Worm (Caenorhabditis elegans) whole organism, L2 larva: ENCODE measurements around the gene icap-1.

Source experiments
- C34F6.9 ChIP-seq: fragments of 150-350 bp; optimal IDR thresholded peaks from 2 replicates; lab custom pipeline; 2014; ENCODE audit warnings: missing biosample characterization, missing genetic modification characterization
- F13H6.1 ChIP-seq: sonication (generic microtip); optimal IDR thresholded peaks from 2 replicates; lab custom pipeline; 2016; ENCODE audit warnings: missing genetic modification characterization, missing compliant biosample characterization
- R02D3.7 ChIP-seq: fragments of 150-350 bp; optimal IDR thresholded peaks from 2 replicates; lab custom pipeline; 2014; ENCODE audit warnings: missing biosample characterization, missing genetic modification characterization
- Y55F3AM.14 ChIP-seq: fragments of 200-800 bp; sonication (Bioruptor generic); optimal IDR thresholded peaks from 2 replicates; lab custom pipeline; 2018; ENCODE audit warnings: mild to moderate bottlenecking, missing genetic modification characterization, missing compliant biosample characterization
- alr-1 ChIP-seq: fragments of 150-350 bp; optimal IDR thresholded peaks from 2 replicates; lab custom pipeline; 2014; ENCODE audit warnings: missing biosample characterization, missing genetic modification characterization
- aly-2 ChIP-seq: fragments of 150-350 bp; optimal IDR thresholded peaks from 2 replicates; lab custom pipeline; 2014; ENCODE audit warnings: missing biosample characterization, missing genetic modification characterization
- ama-1 ChIP-seq: fragments of 150-350 bp; optimal IDR thresholded peaks from 2 replicates; lab custom pipeline; 2018; ENCODE audit warnings: inconsistent platforms
- blmp-1 ChIP-seq: sonication (generic microtip); optimal IDR thresholded peaks from 2 replicates; lab custom pipeline; 2017; ENCODE audit warnings: missing genetic modification characterization, mild to moderate bottlenecking, missing compliant biosample characterization, antibody characterized with exemption, moderate library complexity; ENCODE audit not compliant: insufficient read depth
- ceh-16 ChIP-seq: fragments of 150-350 bp; optimal IDR thresholded peaks from 2 replicates; lab custom pipeline; 2014; ENCODE audit warnings: missing biosample characterization, missing genetic modification characterization
- crh-2 ChIP-seq: sonication (generic microtip); optimal IDR thresholded peaks from 2 replicates; lab custom pipeline; 2017; ENCODE audit warnings: missing biosample characterization, missing genetic modification characterization
- dmd-4 ChIP-seq: sonication (generic microtip); optimal IDR thresholded peaks from 2 replicates; lab custom pipeline; 2017; ENCODE audit warnings: missing biosample characterization, missing genetic modification characterization
- egl-27 ChIP-seq: sonication (generic microtip); optimal IDR thresholded peaks from 3 replicates; lab custom pipeline; 2017; ENCODE audit warnings: missing biosample characterization, missing genetic modification reagents, missing genetic modification characterization
- elt-1 ChIP-seq: fragments of 150-350 bp; optimal IDR thresholded peaks from 2 replicates; lab custom pipeline; 2014; ENCODE audit warnings: missing biosample characterization, missing genetic modification characterization
- elt-3 ChIP-seq: sonication (generic microtip); optimal IDR thresholded peaks from 2 replicates; lab custom pipeline; 2017; ENCODE audit warnings: missing biosample characterization, missing genetic modification characterization
- fos-1 ChIP-seq: fragments of 150-350 bp; optimal IDR thresholded peaks from 2 replicates; lab custom pipeline; 2014; ENCODE audit warnings: missing biosample characterization, missing genetic modification characterization
- gmeb-1 ChIP-seq: fragments of 150-350 bp; optimal IDR thresholded peaks from 2 replicates; lab custom pipeline; 2014; ENCODE audit warnings: missing biosample characterization, missing genetic modification characterization
- lin-11 ChIP-seq: fragments of 150-350 bp; sonication (generic microtip); optimal IDR thresholded peaks from 2 replicates; lab custom pipeline; 2014; ENCODE audit warnings: missing biosample characterization, missing genetic modification characterization, inconsistent platforms, mixed read lengths
- lin-39 ChIP-seq: fragments of 150-350 bp; optimal IDR thresholded peaks from 2 replicates; lab custom pipeline; 2014; ENCODE audit warnings: missing biosample characterization, missing genetic modification reagents, missing genetic modification characterization
- lsy-2 ChIP-seq, 2 experiments: fragments of 150-350 bp in 1 of 2; sonication (generic microtip) in 1 of 2; optimal IDR thresholded peaks; 2 replicates each; lab custom pipeline; 2014 to 2017; ENCODE audit warnings: missing biosample characterization in 2 of 2, missing genetic modification characterization in 2 of 2
- mab-5 ChIP-seq: fragments of 150-350 bp; optimal IDR thresholded peaks from 2 replicates; lab custom pipeline; 2014; ENCODE audit warnings: missing biosample characterization, missing genetic modification characterization
- mdl-1 ChIP-seq, 2 experiments: fragments of 150-350 bp in 1 of 2; sonication (generic microtip) in 1 of 2; optimal IDR thresholded peaks; 2 replicates each; lab custom pipeline; 2017; ENCODE audit warnings: missing biosample characterization in 2 of 2, missing genetic modification characterization in 2 of 2
- nhr-129 ChIP-seq: fragments of 150-350 bp; optimal IDR thresholded peaks from 2 replicates; lab custom pipeline; 2014; ENCODE audit warnings: missing biosample characterization, missing genetic modification characterization
- nhr-21 ChIP-seq: fragments of 150-350 bp; optimal IDR thresholded peaks from 2 replicates; lab custom pipeline; 2014; ENCODE audit warnings: missing biosample characterization, missing genetic modification characterization
- nhr-23 ChIP-seq: fragments of 150-350 bp; optimal IDR thresholded peaks from 2 replicates; lab custom pipeline; 2014; ENCODE audit warnings: missing biosample characterization, missing genetic modification reagents, missing genetic modification characterization
- nhr-25 ChIP-seq: fragments of 150-350 bp; sonication (generic microtip); optimal IDR thresholded peaks from 3 replicates; lab custom pipeline; 2014; ENCODE audit warnings: missing biosample characterization, missing genetic modification characterization
- nhr-6 ChIP-seq: fragments of 150-350 bp; optimal IDR thresholded peaks from 2 replicates; lab custom pipeline; 2014; ENCODE audit warnings: missing biosample characterization, missing genetic modification characterization
- peb-1 ChIP-seq: fragments of 150-350 bp; optimal IDR thresholded peaks from 2 replicates; lab custom pipeline; 2014; ENCODE audit warnings: missing biosample characterization, missing genetic modification characterization
- sma-3 ChIP-seq: sonication (generic microtip); optimal IDR thresholded peaks from 2 replicates; lab custom pipeline; 2016; ENCODE audit warnings: missing genetic modification reagents, missing genetic modification characterization, missing compliant biosample characterization
- sma-9 ChIP-seq, 2 experiments: fragments of 150-350 bp in 1 of 2; sonication (generic microtip) in 1 of 2; optimal IDR thresholded peaks; 2 replicates each; lab custom pipeline; 2014 to 2016; ENCODE audit warnings: missing genetic modification characterization in 2 of 2, mild to moderate bottlenecking in 1 of 2, missing biosample characterization in 1 of 2, missing compliant biosample characterization in 1 of 2, missing genetic modification reagents in 1 of 2, moderate library complexity in 1 of 2
- snpc-4 ChIP-seq: fragments of 150-350 bp; optimal IDR thresholded peaks from 2 replicates; lab custom pipeline; 2014; ENCODE audit warnings: missing biosample characterization, missing genetic modification characterization
- unc-39 ChIP-seq: fragments of 150-350 bp; optimal IDR thresholded peaks from 2 replicates; lab custom pipeline; 2014; ENCODE audit warnings: missing biosample characterization, missing genetic modification characterization
- unc-55 ChIP-seq: fragments of 150-350 bp; sonication (generic microtip); optimal IDR thresholded peaks from 3 replicates; lab custom pipeline; 2014; ENCODE audit warnings: missing biosample characterization, missing genetic modification reagents, missing genetic modification characterization
- unc-62 ChIP-seq: fragments of 150-350 bp; optimal IDR thresholded peaks from 2 replicates; lab custom pipeline; 2014; ENCODE audit warnings: missing biosample characterization, missing genetic modification reagents, missing genetic modification characterization
- zag-1 ChIP-seq: fragments of 150-350 bp; optimal IDR thresholded peaks from 2 replicates; lab custom pipeline; 2014; ENCODE audit warnings: missing biosample characterization, missing genetic modification characterization
- ztf-1 ChIP-seq: fragments of 200-800 bp; sonication (Bioruptor generic); conservative IDR thresholded peaks from 2 replicates; pipeline ENCODE4 v1.3.6; 2022; ENCODE audit warnings: missing genetic modification characterization, missing compliant biosample characterization
- ztf-11 ChIP-seq: sonication (generic microtip); optimal IDR thresholded peaks from 2 replicates; lab custom pipeline; 2017; ENCODE audit warnings: missing biosample characterization, missing genetic modification characterization

Gene icap-1

ce11 chrIV:13777480-13777879, 9.3 kb downstream of the icap-1 start, which contains the start of gene rpl-18 (continued):
- no peak for TF ChIP-seq blmp-1 (tag; lab: Kevin White, UChicago)
- peak; percentile 55 for TF ChIP-seq crh-2 (tag; lab: Kevin White, UChicago)
- no peak for TF ChIP-seq unc-39 (tag; lab: Kevin White, UChicago)
- TF ChIP-seq unc-62 (GFP tag; lab: Kevin White, UChicago): no peak
- no peak for TF ChIP-seq ztf-11
- TF ChIP-seq fos-1 (tag; lab: Kevin White, UChicago): peak; percentile 36
- TF ChIP-seq C34F6.9 (tag; lab: Kevin White, UChicago): peak; percentile 84
- TF ChIP-seq elt-3 (tag; lab: Kevin White, UChicago): no peak
- TF ChIP-seq mab-5 (tag; lab: Kevin White, UChicago): no peak
- no peak for TF ChIP-seq elt-1 (tag; lab: Kevin White, UChicago)
- no peak for TF ChIP-seq peb-1 (tag; lab: Kevin White, UChicago)
- TF ChIP-seq ztf-1: no peak
- TF ChIP-seq lin-39 (tag; lab: Kevin White, UChicago): no peak
- no peak for TF ChIP-seq aly-2
- peak; percentile 73 for TF ChIP-seq gmeb-1
- peak; percentile 71 for TF ChIP-seq snpc-4 (tag; lab: Kevin White, UChicago)
- peak; percentile 36 for TF ChIP-seq nhr-21 (tag; lab: Kevin White, UChicago)

ce11 chrIV:13776745-13777144, 10.0 kb downstream of the icap-1 start:
- TF ChIP-seq blmp-1 (tag; lab: Kevin White, UChicago) (no peak), Y55F3AM.14 (no peak), lsy-2 (tag; optimal IDR thresholded peaks at IDR 0.05; lab: Kevin White, UChicago) (no peak), elt-3 (tag; lab: Kevin White, UChicago) (no peak), nhr-23 (tag; lab: Kevin White, UChicago) (no peak), sma-3 (no peak), R02D3.7 (tag; lab: Kevin White, UChicago) (no peak), gmeb-1 (no peak), ceh-16 (no peak), snpc-4 (tag; lab: Kevin White, UChicago) (no peak)
- TF ChIP-seq, all 48 proteins: peak for 0

ce11 chrIV:13776115-13776514, 10.6 kb downstream of the icap-1 start, which contains the start of gene Y45F10D.16:
Y45F10D.16 (plus strand) TSS chrIV:13776415.
- TF ChIP-seq zag-1 (tag; lab: Kevin White, UChicago): no peak
- no peak for TF ChIP-seq elt-1 (tag; lab: Kevin White, UChicago)
- TF ChIP-seq gmeb-1: no peak
- TF ChIP-seq aly-2: no peak
- no peak for TF ChIP-seq nhr-6 (tag; lab: Kevin White, UChicago)
- no peak for TF ChIP-seq sma-9 (GFP tag; optimal IDR thresholded peaks at IDR 0.05; lab: Kevin White, UChicago)
- no peak for TF ChIP-seq sma-9 (tag; optimal IDR thresholded peaks at IDR 0.05; lab: Kevin White, UChicago)
- TF ChIP-seq dmd-4 (tag; lab: Kevin White, UChicago): no peak
- no peak for TF ChIP-seq R02D3.7 (tag; lab: Kevin White, UChicago)
- no peak for TF ChIP-seq lsy-2 (tag; optimal IDR thresholded peaks at IDR 0.05; lab: Kevin White, UChicago)
- TF ChIP-seq fos-1 (tag; lab: Kevin White, UChicago): no peak

ce11 chrIV:13774578-13774977, 12.2 kb downstream of the icap-1 start, which contains the start of gene Y45F10D.2:
Y45F10D.2 (minus strand) TSS chrIV:13774678.
- TF ChIP-seq F13H6.1 (tag; lab: Kevin White, UChicago) (no peak), zag-1 (tag; lab: Kevin White, UChicago) (no peak), gmeb-1 (no peak), elt-1 (tag; lab: Kevin White, UChicago) (no peak), alr-1 (no peak), ztf-1 (no peak), nhr-25 (tag; lab: Kevin White, UChicago) (no peak), mab-5 (tag; lab: Kevin White, UChicago) (no peak), elt-3 (tag; lab: Kevin White, UChicago) (no peak), sma-9 (GFP tag; optimal IDR thresholded peaks at IDR 0.05; lab: Kevin White, UChicago) (no peak), sma-9 (tag; optimal IDR thresholded peaks at IDR 0.05; lab: Kevin White, UChicago) (no peak), unc-39 (tag; lab: Kevin White, UChicago) (no peak)

- no peak for TF ChIP-seq lin-11 (tag; lab: Kevin White, UChicago)
- TF ChIP-seq R02D3.7 (tag; lab: Kevin White, UChicago): no peak
- TF ChIP-seq nhr-129: no peak
- no peak for TF ChIP-seq fos-1 (tag; lab: Kevin White, UChicago)
- no peak for TF ChIP-seq unc-55 (GFP tag; lab: Kevin White, UChicago)
- no peak for TF ChIP-seq sma-9 (GFP tag; optimal IDR thresholded peaks at IDR 0.05; lab: Kevin White, UChicago)
- no peak for TF ChIP-seq sma-9 (tag; optimal IDR thresholded peaks at IDR 0.05; lab: Kevin White, UChicago)
- no peak for TF ChIP-seq mdl-1 (tag; optimal IDR thresholded peaks at IDR 0.05; lab: Kevin White, UChicago)
- TF ChIP-seq egl-27 (tag; lab: Kevin White, UChicago): no peak
- no peak for TF ChIP-seq ama-1 (lab: Kevin White, UChicago)
- TF ChIP-seq ceh-16: no peak
- TF ChIP-seq, all 48 proteins: peak for 0
These were observed 22.1 kb downstream of the icap-1 start for ce11 chrIV:13764708-13765107.
